Worm (Caenorhabditis elegans) whole organism, early embryonic: ENCODE results near the gene cnx-1.

Experiments used
- ceh-36 ChIP-seq: sonication (generic microtip); optimal IDR thresholded peaks from 2 replicates; lab custom pipeline; 2016; ENCODE audit warnings: missing genetic modification characterization, inconsistent platforms, missing compliant biosample characterization
- ets-7 ChIP-seq: sonication (generic microtip); optimal IDR thresholded peaks from 2 replicates; lab custom pipeline; 2016; ENCODE audit warnings: missing genotype, missing genetic modification characterization, missing compliant biosample characterization
- tbx-37 ChIP-seq: fragments of 200-800 bp; sonication (Bioruptor generic); conservative IDR thresholded peaks from 2 replicates; pipeline ENCODE4 v1.3.6; 2022; ENCODE audit warnings: missing genetic modification reagents, missing genetic modification characterization, missing compliant biosample characterization

ce11 chrIII:9789607-9790073 is 27.3 kb downstream of the cnx-1 start, which contains the start of gene R10E11.5:
- TF ChIP-seq tbx-37 (GFP tag; lab: Robert Waterston, UW) (no peak), ets-7 (no peak), ceh-36 (tag; lab: Kevin White, UChicago) (no peak)
